Worm (Caenorhabditis elegans): ENCODE results near the gene ZC239.16.

The ZC239.16 gene

DNA sequence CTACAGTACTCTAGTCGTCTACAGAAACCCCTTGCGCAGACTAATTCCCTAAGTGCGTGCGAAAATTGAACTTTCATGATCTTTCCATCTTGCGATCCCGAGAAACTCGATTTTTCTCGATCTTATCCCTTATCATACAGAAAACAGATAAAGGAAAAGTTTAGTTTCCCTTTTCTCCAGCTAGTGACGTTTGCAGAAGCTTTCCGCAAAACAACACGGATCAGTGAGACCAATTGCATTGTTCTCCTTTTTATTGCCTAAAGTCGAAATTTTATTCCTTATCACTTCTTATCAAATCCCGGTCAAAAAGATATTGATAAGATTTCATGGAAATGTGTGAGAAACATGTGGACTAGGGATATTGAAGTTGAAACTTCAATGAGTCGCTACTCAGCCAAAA lies 16.7 kb upstream of the ZC239.16 start:
- TF ChIP-seq nhr-43 (tag; optimal IDR thresholded peaks at IDR 0.05; ENCODE audit: poor library complexity, severe bottlenecking) (no peak), elt-3 (tag; optimal IDR thresholded peaks at IDR 0.05) (peak in 1 of 3 experiments; percentile 27), nhr-23 (tag; optimal IDR thresholded peaks at IDR 0.05) (peak; percentile 35)

- no peak for TF ChIP-seq sea-2 (GFP tag; optimal IDR thresholded peaks at IDR 0.05)
- no peak for TF ChIP-seq ztf-4 (tag; optimal IDR thresholded peaks at IDR 0.05)
- TF ChIP-seq fkh-10 (GFP tag; optimal IDR thresholded peaks at IDR 0.05) = no peak
These were observed 15.1 kb upstream of the ZC239.16 start, which contains the start of gene C17F4.3 for ce11 chrII:3240207-3240606. Gene C17F4.3, plus strand, starts transcription at chrII:3240507.

- TF ChIP-seq nhr-28 (tag; optimal IDR thresholded peaks at IDR 0.05) = no peak
- no peak for TF ChIP-seq jun-1 (tag; optimal IDR thresholded peaks at IDR 0.05)
- TF ChIP-seq ZK546.5 (tag; optimal IDR thresholded peaks at IDR 0.05) = no peak
- no peak for TF ChIP-seq nfya-1 (tag; optimal IDR thresholded peaks at IDR 0.05; ENCODE audit: insufficient read depth)
- no peak for TF ChIP-seq mml-1 (tag; optimal IDR thresholded peaks at IDR 0.05)
- no peak for TF ChIP-seq fos-1 (tag; optimal IDR thresholded peaks at IDR 0.05)
- no peak for TF ChIP-seq ceh-16 (tag; optimal IDR thresholded peaks at IDR 0.05)
- TF ChIP-seq lin-15B (tag; optimal IDR thresholded peaks at IDR 0.05) = no peak
- no peak for TF ChIP-seq pqm-1 (tag; optimal IDR thresholded peaks at IDR 0.05)
- no peak for TF ChIP-seq ceh-9 (tag; optimal IDR thresholded peaks at IDR 0.05)
These were observed 12.0 kb upstream of the ZC239.16 start, which contains the start of the genes srz-67 and C17F4.11 for ce11 chrII:3237038-3237521. Gene srz-67, minus strand, starts transcription at chrII:3237138. Gene C17F4.11, plus strand, starts transcription at chrII:3237471.

DNA sequence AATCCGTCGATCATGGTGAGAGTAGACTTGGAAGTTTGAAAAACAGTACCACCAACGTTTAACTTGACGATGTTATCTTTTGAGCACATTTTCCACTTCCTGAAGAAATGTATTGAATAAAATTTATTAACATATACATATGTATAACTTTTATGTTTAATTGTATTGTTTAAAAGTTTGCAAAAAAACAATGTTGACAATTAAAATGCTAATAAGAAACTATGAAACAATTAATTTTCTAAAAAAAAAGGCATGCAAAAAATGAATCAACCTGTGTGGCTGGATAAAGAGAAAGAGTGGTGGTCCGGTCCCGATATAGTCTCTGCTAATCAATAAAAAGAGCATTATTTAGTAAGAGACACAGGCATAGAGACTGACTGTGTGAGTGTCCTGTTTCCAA lies 9.6 kb upstream of the ZC239.16 start, which contains the start of gene C17F4.8:
C17F4.8 (minus strand) TSS at position 101 of the 400 bp plus-strand sequence.
- TF ChIP-seq nhr-43 (tag; optimal IDR thresholded peaks at IDR 0.05; ENCODE audit: poor library complexity, severe bottlenecking) (no peak), nhr-76 (tag; optimal IDR thresholded peaks at IDR 0.05) (no peak), fkh-2 (tag; optimal IDR thresholded peaks at IDR 0.05) (no peak), eor-1 (tag; optimal IDR thresholded peaks at IDR 0.05) (no peak), fos-1 (tag; optimal IDR thresholded peaks at IDR 0.05) (no peak), egl-27 (tag; optimal IDR thresholded peaks at IDR 0.05) (no peak), nfya-1 (tag; optimal IDR thresholded peaks at IDR 0.05; ENCODE audit: insufficient read depth) (no peak), tbx-2 (tag; optimal IDR thresholded peaks at IDR 0.05) (no peak), R02D3.7 (tag; optimal IDR thresholded peaks at IDR 0.05) (no peak), sea-2 (GFP tag; optimal IDR thresholded peaks at IDR 0.05) (no peak), lsy-12 (tag; optimal IDR thresholded peaks at IDR 0.05) (no peak), egl-5 (tag; optimal IDR thresholded peaks at IDR 0.05) (no peak), snpc-4 (tag; optimal IDR thresholded peaks at IDR 0.05) (no peak), pqm-1 (tag; optimal IDR thresholded peaks at IDR 0.05) (no peak), unc-62 (GFP tag; optimal IDR thresholded peaks at IDR 0.05) (no peak), mml-1 (tag; optimal IDR thresholded peaks at IDR 0.05) (no peak), nhr-28 (tag; optimal IDR thresholded peaks at IDR 0.05) (no peak)

ce11 chrII:3230422-3230821 lies 5.3 kb upstream of the ZC239.16 start, which contains the start of gene srh-297:
Gene srh-297, minus strand, starts transcription at chrII:3230522.
- TF ChIP-seq elt-3 (tag; optimal IDR thresholded peaks at IDR 0.05) (no peak), lsy-12 (tag; optimal IDR thresholded peaks at IDR 0.05) (no peak), egl-27 (tag; optimal IDR thresholded peaks at IDR 0.05) (no peak)

DNA sequence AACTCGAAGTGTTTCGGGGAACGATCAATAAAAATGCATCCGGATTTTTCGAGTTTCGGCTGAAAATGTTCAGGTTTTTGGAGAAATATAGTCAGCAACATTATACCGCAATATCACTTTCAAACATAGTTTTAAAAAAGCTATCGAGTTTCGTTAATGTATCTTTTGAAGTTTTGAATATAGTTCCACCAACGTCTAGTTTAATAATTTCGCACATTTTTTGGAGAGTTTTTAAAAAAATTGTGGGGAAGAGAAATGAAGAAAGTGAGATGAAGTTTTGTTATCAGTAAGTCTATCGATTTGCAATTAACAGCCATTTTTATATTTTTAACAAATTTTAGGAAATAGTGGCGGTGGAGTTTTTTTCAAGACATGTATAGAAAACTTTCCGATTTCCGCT lies 661 bp upstream of the ZC239.16 start, which contains the start of gene ZC239.17:
ZC239.17 (minus strand) TSS at position 101 of the 400 bp plus-strand sequence.
- TF ChIP-seq sea-2 (GFP tag; optimal IDR thresholded peaks at IDR 0.05) (no peak), snpc-4 (tag; optimal IDR thresholded peaks at IDR 0.05) (no peak), unc-62 (GFP tag; optimal IDR thresholded peaks at IDR 0.05) (no peak), unc-39 (tag; optimal IDR thresholded peaks at IDR 0.05) (no peak), lsy-12 (tag; optimal IDR thresholded peaks at IDR 0.05) (no peak), elt-1 (tag; optimal IDR thresholded peaks at IDR 0.05) (no peak), nhr-23 (tag; optimal IDR thresholded peaks at IDR 0.05) (no peak), nhr-12 (tag; optimal IDR thresholded peaks at IDR 0.05) (no peak), fos-1 (tag; optimal IDR thresholded peaks at IDR 0.05) (no peak), nhr-28 (tag; optimal IDR thresholded peaks at IDR 0.05) (no peak), ama-1 (optimal IDR thresholded peaks at IDR 0.05) (no peak), tbx-2 (tag; optimal IDR thresholded peaks at IDR 0.05) (no peak), fkh-10 (GFP tag; optimal IDR thresholded peaks at IDR 0.05) (no peak), nhr-76 (tag; optimal IDR thresholded peaks at IDR 0.05) (no peak), egl-5 (tag; optimal IDR thresholded peaks at IDR 0.05) (no peak), ztf-11 (tag; optimal IDR thresholded peaks at IDR 0.05) (no peak), ceh-82 (tag; optimal IDR thresholded peaks at IDR 0.05) (no peak)

All from whole organism, L3 larva.